Comparison of ENCODE assay signal across 6 worm cellular contexts in genomic region chrIV:9593456-9593855, ce11.
TF ChIP-seq lines count a peak whose summit lies in the region.

spp-18 (plus strand) TSS chrIV:9593712.

TF ChIP-seq in whole organism, L1 larva, 84 proteins besides CTCF, POLR2A, EP300 and RAD21 (continues in another document):
- TF ChIP-seq lin-14 (GFP tag; optimal IDR thresholded peaks at IDR 0.05; lab: Kevin White, UChicago) (no peak), dpl-1 (GFP tag; optimal IDR thresholded peaks at IDR 0.05; lab: Kevin White, UChicago) (no peak), grh-1 (GFP tag; IDR thresholded peaks at IDR 0.05; lab: Robert Waterston, UW) (no peak), elt-2 (tag; optimal IDR thresholded peaks at IDR 0.05; lab: Kevin White, UChicago) (peak; percentile 92), mdl-1 (tag; optimal IDR thresholded peaks at IDR 0.05; lab: Kevin White, UChicago) (peak in 1 of 2 experiments; percentile 41), snu-23 (GFP tag; optimal IDR thresholded peaks at IDR 0.05; lab: Kevin White, UChicago) (no peak), ceh-82 (tag; optimal IDR thresholded peaks at IDR 0.05; lab: Kevin White, UChicago) (no peak), lin-35 (GFP tag; optimal IDR thresholded peaks at IDR 0.05; lab: Kevin White, UChicago) (peak in 1 of 2 experiments; percentile 34), tbx-2 (tag; optimal IDR thresholded peaks at IDR 0.05; lab: Kevin White, UChicago) (no peak), aha-1 (tag; optimal IDR thresholded peaks at IDR 0.05; lab: Kevin White, UChicago) (no peak), skn-1 (tag; optimal IDR thresholded peaks at IDR 0.05; lab: Kevin White, UChicago) (no peak), ceh-8 (GFP tag; optimal IDR thresholded peaks at IDR 0.05; lab: Kevin White, UChicago) (no peak), aly-2 (tag; optimal IDR thresholded peaks at IDR 0.05; lab: Kevin White, UChicago) (no peak), unc-62 (GFP tag; optimal IDR thresholded peaks at IDR 0.05; lab: Kevin White, UChicago) (no peak), nhr-20 (tag; optimal IDR thresholded peaks at IDR 0.05; lab: Kevin White, UChicago) (peak; percentile 3), mep-1 (tag; optimal IDR thresholded peaks at IDR 0.05; lab: Kevin White, UChicago) (no peak)

TF ChIP-seq in whole organism, L2 larva, 48 proteins besides CTCF, POLR2A, EP300 and RAD21:
- TF ChIP-seq nhr-129 (tag; optimal IDR thresholded peaks at IDR 0.05; lab: Kevin White, UChicago) (no peak), sem-4 (tag; optimal IDR thresholded peaks at IDR 0.05; lab: Kevin White, UChicago) (no peak), nhr-6 (tag; optimal IDR thresholded peaks at IDR 0.05; lab: Kevin White, UChicago) (no peak), nhr-25 (tag; optimal IDR thresholded peaks at IDR 0.05; lab: Kevin White, UChicago) (no peak), gmeb-1 (tag; optimal IDR thresholded peaks at IDR 0.05; lab: Kevin White, UChicago) (peak; percentile 32), blmp-1 (tag; optimal IDR thresholded peaks at IDR 0.05; lab: Kevin White, UChicago; ENCODE audit: insufficient read depth) (no peak), unc-55 (GFP tag; optimal IDR thresholded peaks at IDR 0.05; lab: Kevin White, UChicago) (no peak), nhr-21 (tag; optimal IDR thresholded peaks at IDR 0.05; lab: Kevin White, UChicago) (no peak), mdl-1 (tag; optimal IDR thresholded peaks at IDR 0.05; lab: Kevin White, UChicago) (peak in 1 of 2 experiments; percentile 21), sma-9 (GFP tag; optimal IDR thresholded peaks at IDR 0.05; lab: Kevin White, UChicago) (peak; percentile 63), sma-9 (tag; optimal IDR thresholded peaks at IDR 0.05; lab: Kevin White, UChicago) (no peak), ama-1 (optimal IDR thresholded peaks at IDR 0.05; lab: Kevin White, UChicago) (no peak), fos-1 (tag; optimal IDR thresholded peaks at IDR 0.05; lab: Kevin White, UChicago) (peak; percentile 66), crh-2 (tag; optimal IDR thresholded peaks at IDR 0.05; lab: Kevin White, UChicago) (peak; percentile 60), alr-1 (tag; optimal IDR thresholded peaks at IDR 0.05; lab: Kevin White, UChicago) (no peak)

TF ChIP-seq in whole organism, L3 larva, 47 proteins besides CTCF, POLR2A, EP300 and RAD21:
- TF ChIP-seq elt-2 (tag; optimal IDR thresholded peaks at IDR 0.05; lab: Kevin White, UChicago), result peak; percentile 87
- no peak for TF ChIP-seq fkh-10 (GFP tag; optimal IDR thresholded peaks at IDR 0.05; lab: Kevin White, UChicago)
- peak; percentile 56 for TF ChIP-seq pqm-1 (tag; optimal IDR thresholded peaks at IDR 0.05; lab: Kevin White, UChicago)
- no peak for TF ChIP-seq nhr-237 (tag; optimal IDR thresholded peaks at IDR 0.05; lab: Kevin White, UChicago)
- no peak for TF ChIP-seq hmg-11 (tag; optimal IDR thresholded peaks at IDR 0.05; lab: Kevin White, UChicago)
- no peak for TF ChIP-seq eor-1 (tag; optimal IDR thresholded peaks at IDR 0.05; lab: Kevin White, UChicago)
TF ChIP-seq in whole organism, L3 larva: peak in this region for 2.

TF ChIP-seq in whole organism, L4 larva, 104 proteins besides CTCF, POLR2A, EP300 and RAD21 (continues in another document):
- TF ChIP-seq egl-27 (tag; optimal IDR thresholded peaks at IDR 0.05; lab: Kevin White, UChicago), result no peak
- no peak for TF ChIP-seq tag-97 (GFP tag; IDR thresholded peaks at IDR 0.05; lab: Robert Waterston, UW)
- TF ChIP-seq mep-1 (tag; optimal IDR thresholded peaks at IDR 0.05; lab: Kevin White, UChicago), result no peak
- no peak for TF ChIP-seq zip-2 (tag; optimal IDR thresholded peaks at IDR 0.05; lab: Kevin White, UChicago)
- no peak for TF ChIP-seq pha-4 (GFP tag; IDR thresholded peaks at IDR 0.05; lab: Robert Waterston, UW)
- no peak for TF ChIP-seq pha-4 (tag; optimal IDR thresholded peaks at IDR 0.05; lab: Kevin White, UChicago)
- no peak for TF ChIP-seq daf-19 (GFP tag; conservative IDR thresholded peaks at IDR 0.05; lab: Robert Waterston, UW)
- no peak for TF ChIP-seq jun-1 (tag; optimal IDR thresholded peaks at IDR 0.05; lab: Kevin White, UChicago)
- no peak for TF ChIP-seq hmg-1.1 (GFP tag; IDR thresholded peaks at IDR 0.05; lab: Robert Waterston, UW)
- no peak for TF ChIP-seq T26A8.4 (GFP tag; IDR thresholded peaks at IDR 0.05; lab: Robert Waterston, UW)
- TF ChIP-seq fos-1 (tag; optimal IDR thresholded peaks at IDR 0.05; lab: Kevin White, UChicago), result no peak
- TF ChIP-seq ztf-7 (tag; optimal IDR thresholded peaks at IDR 0.05; lab: Kevin White, UChicago), result no peak
- no peak for TF ChIP-seq D1046.2 (GFP tag; IDR thresholded peaks at IDR 0.05; lab: Robert Waterston, UW)
- no peak for TF ChIP-seq Y75B8A.6 (GFP tag; IDR thresholded peaks at IDR 0.05; lab: Robert Waterston, UW)
- no peak for TF ChIP-seq snpc-4 (tag; optimal IDR thresholded peaks at IDR 0.05; lab: Kevin White, UChicago)
- TF ChIP-seq lin-1 (GFP tag; IDR thresholded peaks at IDR 0.05; lab: Robert Waterston, UW), result 0 out of 2 replicates have a peak, but pooled peaks have one; percentile 20
- TF ChIP-seq ceh-20 (GFP tag; IDR thresholded peaks at IDR 0.05; lab: Robert Waterston, UW), result no peak
- no peak for TF ChIP-seq ZK337.2 (GFP tag; IDR thresholded peaks at IDR 0.05; lab: Robert Waterston, UW)
- TF ChIP-seq mdt-29 (GFP tag; IDR thresholded peaks at IDR 0.05; lab: Robert Waterston, UW), result no peak
- no peak for TF ChIP-seq aha-1 (tag; lab: Kevin White, UChicago)
- TF ChIP-seq Y48G9A.11 (GFP tag; IDR thresholded peaks at IDR 0.05; lab: Robert Waterston, UW), result no peak
- peak; percentile 80 for TF ChIP-seq nhr-28 (tag; optimal IDR thresholded peaks at IDR 0.05; lab: Kevin White, UChicago)

TF ChIP-seq in whole organism, late embryonic, 69 proteins besides CTCF, POLR2A, EP300 and RAD21:
- TF ChIP-seq C08G9.2 (tag; optimal IDR thresholded peaks at IDR 0.05; lab: Kevin White, UChicago), result no peak
- TF ChIP-seq elt-2 (tag; optimal IDR thresholded peaks at IDR 0.05; lab: Kevin White, UChicago), result peak; percentile 27

TF ChIP-seq in whole organism, young adult, 124 proteins besides CTCF, POLR2A, EP300 and RAD21:
- TF ChIP-seq snpc-4 (GFP tag; optimal IDR thresholded peaks at IDR 0.05; lab: Kevin White, UChicago), result no peak
- TF ChIP-seq snpc-4 (tag; optimal IDR thresholded peaks at IDR 0.05; lab: Kevin White, UChicago), result no peak
- no peak for TF ChIP-seq madf-8 (GFP tag; conservative IDR thresholded peaks at IDR 0.05; lab: Robert Waterston, UW)
- TF ChIP-seq athp-1 (tag; optimal IDR thresholded peaks at IDR 0.05; lab: Kevin White, UChicago), result no peak
- no peak for TF ChIP-seq ztf-22 (GFP tag; optimal IDR thresholded peaks at IDR 0.05; lab: Kevin White, UChicago)
- no peak for TF ChIP-seq lin-35 (GFP tag; optimal IDR thresholded peaks at IDR 0.05; lab: Kevin White, UChicago)
- TF ChIP-seq die-1 (tag; optimal IDR thresholded peaks at IDR 0.05; lab: Kevin White, UChicago), result no peak
- TF ChIP-seq F52B5.7 (tag; optimal IDR thresholded peaks at IDR 0.05; lab: Kevin White, UChicago), result no peak
- no peak for TF ChIP-seq tlf-1 (GFP tag; optimal IDR thresholded peaks at IDR 0.05; lab: Kevin White, UChicago)
- TF ChIP-seq dox-1 (GFP tag; IDR thresholded peaks at IDR 0.05; lab: Robert Waterston, UW), result 0 out of 2 replicates have a peak, but pooled peaks have one; percentile 37
- peak; percentile 75 for TF ChIP-seq ets-4 (GFP tag; optimal IDR thresholded peaks at IDR 0.05; lab: Kevin White, UChicago)
- TF ChIP-seq nhr-80 (tag; optimal IDR thresholded peaks at IDR 0.05; lab: Kevin White, UChicago), result peak; percentile 87
- TF ChIP-seq cebp-1 (GFP tag; IDR thresholded peaks at IDR 0.05; lab: Robert Waterston, UW), result peak; percentile 68; the same call in 1 of the 2 replicates
- no peak for TF ChIP-seq cebp-1 (tag; optimal IDR thresholded peaks at IDR 0.05; lab: Kevin White, UChicago)
